Worm (Caenorhabditis elegans): ENCODE data around the gene F38A5.6.

DNA sequence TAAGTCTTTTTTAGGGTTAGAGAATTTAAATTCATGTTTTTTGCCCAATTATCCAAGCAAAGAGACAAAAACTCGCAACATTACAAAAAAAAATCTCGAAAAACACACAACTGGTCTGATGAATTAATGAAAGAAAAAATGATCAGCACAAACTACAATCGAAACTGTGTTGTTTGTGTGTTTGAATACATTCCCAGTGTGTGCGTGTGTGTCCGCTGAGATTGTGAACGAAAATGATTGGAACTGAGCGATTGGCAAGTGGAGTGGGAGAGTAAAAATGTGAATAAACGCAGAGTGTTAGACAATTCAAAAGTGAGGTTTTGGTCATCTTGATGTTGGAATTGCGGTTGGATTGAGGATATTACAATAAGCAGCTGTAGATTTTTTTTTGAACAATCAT, 9.4 kb upstream of the F38A5.6 start:
- no peak for TF ChIP-seq daf-12 (tag; optimal IDR thresholded peaks at IDR 0.05)
- TF ChIP-seq elt-3 (tag; optimal IDR thresholded peaks at IDR 0.05): no peak
- no peak for TF ChIP-seq ztf-11 (tag; optimal IDR thresholded peaks at IDR 0.05)
- no peak for TF ChIP-seq nhr-12 (tag; optimal IDR thresholded peaks at IDR 0.05)
- no peak for TF ChIP-seq zag-1 (tag; optimal IDR thresholded peaks at IDR 0.05)
- TF ChIP-seq ceh-16 (tag; optimal IDR thresholded peaks at IDR 0.05): no peak
- TF ChIP-seq elt-1 (tag; optimal IDR thresholded peaks at IDR 0.05): no peak
- no peak for TF ChIP-seq mdl-1 (tag; optimal IDR thresholded peaks at IDR 0.05)
- TF ChIP-seq hmg-11 (tag; optimal IDR thresholded peaks at IDR 0.05): no peak
- TF ChIP-seq nhr-23 (tag; optimal IDR thresholded peaks at IDR 0.05): no peak
- no peak for TF ChIP-seq pqm-1 (tag; optimal IDR thresholded peaks at IDR 0.05)
- TF ChIP-seq skn-1 (tag; optimal IDR thresholded peaks at IDR 0.05): no peak

Data from whole organism, L3 larva.